Fruit fly (Drosophila melanogaster) whole organism, embryonic: ENCODE measurements around the gene CG32271.

Source experiments
- Awh ChIP-seq: fragments of 200-800 bp; sonication (Bioruptor generic); IDR thresholded peaks from 2 replicates; pipeline ENCODE4, ENCODE4 v1.3.6; 2022; ENCODE audit warnings: missing biosample characterization, missing genetic modification characterization
- CG10565 ChIP-seq: fragments of 200-800 bp; sonication (Bioruptor generic); optimal IDR thresholded peaks from 3 replicates; lab custom pipeline; 2016; ENCODE audit warnings: missing biosample characterization, mild to moderate bottlenecking, missing genetic modification characterization
- CG11085 ChIP-seq: fragments of 200-800 bp; sonication (Bioruptor generic); IDR thresholded peaks from 2 replicates; pipeline ENCODE4 v1.3.6; 2022; ENCODE audit warnings: missing biosample characterization, missing genetic modification characterization
- CG12391 ChIP-seq: fragments of 200-800 bp; sonication (Bioruptor generic); optimal IDR thresholded peaks from 3 replicates; lab custom pipeline; 2018; ENCODE audit warnings: missing biosample characterization, mild to moderate bottlenecking, missing genetic modification characterization, moderate library complexity
- CG13296 ChIP-seq: fragments of 200-800 bp; sonication (Bioruptor generic); optimal IDR thresholded peaks from 3 replicates; lab custom pipeline; 2018; ENCODE audit warnings: missing biosample characterization, mild to moderate bottlenecking, missing genetic modification characterization
- CG13424 ChIP-seq: fragments of 200-800 bp; sonication (Bioruptor generic); optimal IDR thresholded peaks from 2 replicates; lab custom pipeline; 2019; ENCODE audit warnings: missing biosample characterization, mild to moderate bottlenecking, missing genetic modification characterization, moderate library complexity
- CG14860 ChIP-seq: fragments of 200-800 bp; sonication (Bioruptor generic); IDR thresholded peaks from 3 replicates; pipeline ENCODE4 v1.3.6; 2022; ENCODE audit warnings: missing biosample characterization, missing genetic modification characterization; ENCODE audit not compliant: partially characterized antibody
- CG15696 ChIP-seq: fragments of 200-800 bp; sonication (Bioruptor generic); optimal IDR thresholded peaks from 2 replicates; lab custom pipeline; 2019; ENCODE audit warnings: missing biosample characterization, mild to moderate bottlenecking, missing genetic modification characterization, moderate library complexity
- CG1603 ChIP-seq: fragments of 200-800 bp; sonication (Bioruptor generic); optimal IDR thresholded peaks from 2 replicates; lab custom pipeline; 2019; ENCODE audit warnings: missing biosample characterization, mild to moderate bottlenecking, missing genetic modification characterization, moderate library complexity
- CG17359 ChIP-seq: fragments of 200-800 bp; sonication (Bioruptor generic); optimal IDR thresholded peaks from 3 replicates; lab custom pipeline; 2018; ENCODE audit warnings: missing biosample characterization, mild to moderate bottlenecking, missing genetic modification characterization, moderate library complexity
- CG18011 ChIP-seq: fragments of 200-800 bp; sonication (Bioruptor generic); optimal IDR thresholded peaks from 2 replicates; lab custom pipeline; 2017; ENCODE audit warnings: missing biosample characterization, missing genetic modification characterization, mild to moderate bottlenecking, moderate library complexity, missing genotype
- CG18619 ChIP-seq: fragments of 200-800 bp; sonication (Bioruptor generic); optimal IDR thresholded peaks from 3 replicates; lab custom pipeline; 2017; ENCODE audit warnings: missing biosample characterization, mild to moderate bottlenecking, missing genetic modification characterization
- CG2202 ChIP-seq: fragments of 200-800 bp; sonication (Bioruptor generic); optimal IDR thresholded peaks from 2 replicates; lab custom pipeline; 2018; ENCODE audit warnings: missing biosample characterization, mild to moderate bottlenecking, missing genetic modification characterization
- CG30431 ChIP-seq: fragments of 200-800 bp; sonication (Bioruptor generic); optimal IDR thresholded peaks from 2 replicates; lab custom pipeline; 2017; ENCODE audit warnings: missing biosample characterization, missing genetic modification characterization
- CG31365 ChIP-seq: fragments of 200-800 bp; sonication (Bioruptor generic); optimal IDR thresholded peaks from 2 replicates; lab custom pipeline; 2018; ENCODE audit warnings: missing biosample characterization, mild to moderate bottlenecking, missing genetic modification characterization
- CG4360 ChIP-seq: fragments of 200-800 bp; sonication (Bioruptor generic); IDR thresholded peaks from 2 replicates; pipeline ENCODE4 v1.3.6; 2022; ENCODE audit warnings: missing biosample characterization, missing genetic modification characterization
- CG4707 ChIP-seq: fragments of 200-800 bp; sonication (Bioruptor generic); optimal IDR thresholded peaks from 2 replicates; lab custom pipeline; 2018; ENCODE audit warnings: missing biosample characterization, mild to moderate bottlenecking, missing genetic modification characterization, moderate library complexity
- CG4820 ChIP-seq: fragments of 200-800 bp; sonication (Bioruptor generic); optimal IDR thresholded peaks from 3 replicates; lab custom pipeline; 2016; ENCODE audit warnings: missing biosample characterization, missing genetic modification characterization
- CG6765 ChIP-seq: fragments of 200-800 bp; sonication (Bioruptor generic); optimal IDR thresholded peaks from 3 replicates; lab custom pipeline; 2017; ENCODE audit warnings: missing biosample characterization, mild to moderate bottlenecking, missing genetic modification characterization
- CG7357 ChIP-seq: fragments of 200-800 bp; sonication (Bioruptor generic); IDR thresholded peaks from 3 replicates; pipeline ENCODE4 v1.3.6; 2022; ENCODE audit warnings: missing biosample characterization, missing genetic modification characterization
- CG7372 ChIP-seq: fragments of 200-800 bp; sonication (Bioruptor generic); IDR thresholded peaks from 2 replicates; pipeline ENCODE4 v1.3.6; 2022; ENCODE audit warnings: missing biosample characterization, missing genetic modification characterization
- CG7839 ChIP-seq: fragments of 200-800 bp; sonication (Bioruptor generic); optimal IDR thresholded peaks from 3 replicates; lab custom pipeline; 2018; ENCODE audit warnings: missing biosample characterization, mild to moderate bottlenecking, missing genetic modification characterization, moderate library complexity
- CG7928 ChIP-seq: fragments of 200-800 bp; sonication (Bioruptor generic); optimal IDR thresholded peaks from 2 replicates; lab custom pipeline; 2017; ENCODE audit warnings: missing biosample characterization, mild to moderate bottlenecking, missing genetic modification characterization
- CG8359 ChIP-seq: fragments of 200-800 bp; sonication (Bioruptor generic); optimal IDR thresholded peaks from 2 replicates; lab custom pipeline; 2017; ENCODE audit warnings: missing biosample characterization, mild to moderate bottlenecking, missing genetic modification characterization, borderline replicate concordance
- Chrac-16 ChIP-seq: fragments of 200-800 bp; sonication (Bioruptor generic); optimal IDR thresholded peaks from 3 replicates; lab custom pipeline; 2016; ENCODE audit warnings: missing biosample characterization, missing genetic modification characterization
- D19A ChIP-seq: fragments of 200-800 bp; optimal IDR thresholded peaks from 3 replicates; lab custom pipeline; 2019; ENCODE audit warnings: missing biosample characterization, mild to moderate bottlenecking, missing genetic modification characterization, moderate library complexity
- Dek ChIP-seq: fragments of 200-800 bp; sonication (Bioruptor generic); optimal IDR thresholded peaks from 3 replicates; lab custom pipeline; 2019; ENCODE audit warnings: missing biosample characterization, mild to moderate bottlenecking, missing genetic modification characterization, moderate library complexity
- Ets65A ChIP-seq: fragments of 200-800 bp; sonication (Bioruptor generic); peaks from one replicate; lab custom pipeline; 2016; ENCODE audit warnings: missing biosample characterization, missing genetic modification characterization
- Hsf ChIP-seq: fragments of 200-800 bp; sonication (Bioruptor generic); optimal IDR thresholded peaks from 3 replicates; lab custom pipeline; 2016; ENCODE audit warnings: missing biosample characterization, missing genetic modification characterization
- Six4 ChIP-seq: fragments of 200-800 bp; sonication (Bioruptor generic); optimal IDR thresholded peaks from 2 replicates; lab custom pipeline; 2016; ENCODE audit warnings: missing biosample characterization, missing genetic modification characterization
- Sox102F ChIP-seq: fragments of 200-800 bp; sonication (Bioruptor generic); optimal IDR thresholded peaks from 2 replicates; lab custom pipeline; 2018; ENCODE audit warnings: missing biosample characterization, mild to moderate bottlenecking, missing genetic modification characterization, moderate library complexity
- bab2 ChIP-seq: fragments of 200-800 bp; sonication (Bioruptor generic); optimal IDR thresholded peaks from 2 replicates; lab custom pipeline; 2016; ENCODE audit warnings: missing biosample characterization, missing genetic modification characterization
- bcd ChIP-seq: fragments of 200-800 bp; sonication (Bioruptor generic); optimal IDR thresholded peaks from 2 replicates; lab custom pipeline; 2017; ENCODE audit warnings: missing biosample characterization, mild to moderate bottlenecking, missing genetic modification characterization
- cwo ChIP-seq: fragments of 200-800 bp; sonication (Bioruptor generic); optimal IDR thresholded peaks from 3 replicates; lab custom pipeline; 2017; ENCODE audit warnings: missing biosample characterization, missing genetic modification characterization, mild to moderate bottlenecking, moderate library complexity, missing genetic modification reagents
- ewg ChIP-seq: fragments of 200-800 bp; sonication (Bioruptor generic); optimal IDR thresholded peaks from 3 replicates; lab custom pipeline; 2017; ENCODE audit warnings: mild to moderate bottlenecking, missing biosample characterization, missing genetic modification reagents, missing genetic modification characterization
- eyg ChIP-seq: fragments of 200-800 bp; sonication (Bioruptor generic); optimal IDR thresholded peaks from 3 replicates; lab custom pipeline; 2016; ENCODE audit warnings: missing biosample characterization, missing genetic modification characterization
- fd96Cb ChIP-seq: fragments of 200-800 bp; sonication (Bioruptor generic); optimal IDR thresholded peaks from 2 replicates; lab custom pipeline; 2018; ENCODE audit warnings: missing biosample characterization, mild to moderate bottlenecking, missing genetic modification characterization, moderate library complexity
- ftz-f1 ChIP-seq: fragments of 200-800 bp; sonication (Bioruptor generic); optimal IDR thresholded peaks from 2 replicates; lab custom pipeline; 2016; ENCODE audit warnings: missing biosample characterization, missing genetic modification characterization
- gcm ChIP-seq: fragments of 200-800 bp; sonication (Bioruptor generic); optimal IDR thresholded peaks from 2 replicates; lab custom pipeline; 2019; ENCODE audit warnings: missing biosample characterization, mild to moderate bottlenecking, missing genetic modification characterization, moderate library complexity
- ind ChIP-seq: fragments of 200-800 bp; sonication (Bioruptor generic); optimal IDR thresholded peaks from 3 replicates; lab custom pipeline; 2016; ENCODE audit warnings: missing biosample characterization, missing genetic modification characterization
- jumu ChIP-seq: fragments of 200-800 bp; sonication (Bioruptor generic); optimal IDR thresholded peaks from 3 replicates; lab custom pipeline; 2016; ENCODE audit warnings: missing biosample characterization, missing genetic modification characterization
- klu ChIP-seq: fragments of 200-800 bp; sonication (Bioruptor generic); IDR thresholded peaks from 2 replicates; pipeline ENCODE4 v1.3.6; 2022; ENCODE audit warnings: missing biosample characterization, missing genetic modification characterization
- kni ChIP-seq: fragments of 200-800 bp; sonication (Bioruptor generic); optimal IDR thresholded peaks from 3 replicates; lab custom pipeline; 2017; ENCODE audit warnings: mild to moderate bottlenecking, missing biosample characterization, missing genetic modification reagents, missing genetic modification characterization
- prd ChIP-seq, 3 experiments: fragments of >200 bp in 2 of 3; fragments of 200-800 bp in 1 of 3; sonication (Bioruptor generic) in 1 of 3; optimal IDR thresholded peaks in 2 of 3; IDR thresholded peaks in 1 of 3; 2 replicates in 2 of 3; 3 replicates in 1 of 3; pipeline versions ENCODE4 v1.3.6 to Lab custom; 2017 to 2022; ENCODE audit warnings: missing biosample characterization in 1 of 3, missing genetic modification characterization in 1 of 3
- ro ChIP-seq: fragments of 200-800 bp; sonication (Bioruptor generic); IDR thresholded peaks from 2 replicates; pipeline ENCODE4 v1.3.6; 2022; ENCODE audit warnings: missing biosample characterization, missing genetic modification characterization
- scrt ChIP-seq: fragments of 200-800 bp; sonication (Bioruptor generic); optimal IDR thresholded peaks from 2 replicates; lab custom pipeline; 2018; ENCODE audit warnings: missing biosample characterization, mild to moderate bottlenecking, missing genetic modification characterization, moderate library complexity
- sens ChIP-seq: fragments of 200-800 bp; sonication (Bioruptor generic); peaks from one replicate; lab custom pipeline; 2016; ENCODE audit warnings: missing biosample characterization, missing genetic modification characterization
- sr ChIP-seq: fragments of 200-800 bp; sonication (Bioruptor generic); IDR thresholded peaks from 3 replicates; pipeline ENCODE4 v1.3.6; 2022; ENCODE audit warnings: missing biosample characterization, missing genetic modification characterization
- usp ChIP-seq: fragments of >200 bp; optimal IDR thresholded peaks from 2 replicates; lab custom pipeline; 2017; ENCODE audit warnings: missing biosample characterization, missing genetic modification characterization
- vvl ChIP-seq: fragments of 200-800 bp; sonication (Bioruptor generic); IDR thresholded peaks from 2 replicates; pipeline ENCODE4 v1.3.6; 2022; ENCODE audit warnings: missing biosample characterization, missing genetic modification characterization

The CG32271 gene

DNA sequence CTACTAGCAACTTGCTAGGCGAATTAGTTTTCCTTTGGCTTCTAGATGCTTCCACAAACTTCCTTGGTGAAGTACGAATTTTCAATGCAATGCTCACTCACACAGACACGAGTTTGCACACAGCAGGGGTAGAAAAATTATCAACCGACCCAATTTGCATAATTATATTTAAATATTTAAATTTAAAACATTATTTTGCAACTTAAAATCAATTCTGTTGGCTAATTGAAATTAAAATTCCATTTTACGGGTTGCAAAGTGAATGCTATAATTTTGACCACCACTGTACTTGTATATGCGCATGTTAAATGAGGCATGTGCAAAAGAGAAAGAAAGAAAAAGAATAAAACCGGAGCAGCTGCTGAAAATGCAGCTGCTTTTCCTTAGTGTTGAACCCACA, 8.9 kb downstream of the CG32271 start (continued):
- TF ChIP-seq CG7372 (GFP tag; lab: Robert Waterston, UW) (peak; percentile 92), gcm (GFP tag; lab: Kevin White, UChicago) (peak; percentile 95), Sox102F (peak; percentile 96), CG31365 (tag; lab: Kevin White, UChicago) (peak; percentile 72), scrt (GFP tag; lab: Kevin White, UChicago) (peak; percentile 87), Hsf (peak; percentile 76), jumu (peak; percentile 29), CG13296 (GFP tag; lab: Kevin White, UChicago) (peak; percentile 92), CG6765 (GFP tag; lab: Kevin White, UChicago) (peak; percentile 86), cwo (peak; percentile 89), Six4 (GFP tag; lab: Kevin White, UChicago) (peak; percentile 91), CG13424 (tag; lab: Kevin White, UChicago) (peak; percentile 93), CG18619 (GFP tag; lab: Kevin White, UChicago) (peak; percentile 90), bcd (peak; percentile 90), Awh (GFP tag; lab: Robert Waterston, UW) (peak; percentile 96), CG4360 (GFP tag; lab: Robert Waterston, UW) (peak; percentile 71), D19A (tag; lab: Kevin White, UChicago) (peak; percentile 93), Ets65A (GFP tag; lab: Kevin White, UChicago) (peak; percentile 37), CG10565 (GFP tag; lab: Kevin White, UChicago) (peak; percentile 57), CG12391 (tag; lab: Kevin White, UChicago) (peak; percentile 95), CG8359 (peak; percentile 73), CG30431 (peak; percentile 84), CG2202 (tag; lab: Kevin White, UChicago) (peak; percentile 87), CG14860 (GFP tag; lab: Robert Waterston, UW) (no peak), CG15696 (peak; percentile 80), ftz-f1 (GFP tag; lab: Kevin White, UChicago) (no peak), CG11085 (GFP tag; lab: Robert Waterston, UW) (peak; percentile 81), fd96Cb (tag; lab: Kevin White, UChicago) (peak; percentile 96), CG1603 (tag; lab: Kevin White, UChicago) (peak; percentile 88), CG7839 (tag; lab: Kevin White, UChicago) (peak; percentile 95), ewg (GFP tag; lab: Kevin White, UChicago) (peak; percentile 94), CG4707 (GFP tag; lab: Kevin White, UChicago) (peak; percentile 87), usp (GFP tag; lab: Kevin White, UChicago) (no peak), CG18011 (GFP tag; lab: Kevin White, UChicago) (peak; percentile 70), klu (GFP tag; lab: Robert Waterston, UW) (peak; percentile 83), bab2 (GFP tag; lab: Kevin White, UChicago) (peak; percentile 79), CG17359 (tag; lab: Kevin White, UChicago) (peak; percentile 98), ro (GFP tag; lab: Robert Waterston, UW) (peak; percentile 85), CG4820 (GFP tag; lab: Kevin White, UChicago) (peak; percentile 87), sens (GFP tag; lab: Kevin White, UChicago) (peak; percentile 96), CG7357 (GFP tag; lab: Robert Waterston, UW) (peak; percentile 82), vvl (GFP tag; lab: Robert Waterston, UW) (peak; percentile 98), kni (peak; percentile 4), eyg (GFP tag; lab: Kevin White, UChicago) (no peak), sr (GFP tag; lab: Robert Waterston, UW) (peak; percentile 54; the same call in 1 of the 3 replicates), Chrac-16 (GFP tag; lab: Kevin White, UChicago) (peak; percentile 87), prd (optimal IDR thresholded peaks at IDR 0.05; lab: Kevin White, UChicago) (no peak), prd (GFP tag; IDR thresholded peaks at IDR 0.05; lab: Robert Waterston, UW) (peak; percentile 97), Dek (tag; lab: Kevin White, UChicago) (peak; percentile 93), CG7928 (peak; percentile 50), ind (GFP tag; lab: Kevin White, UChicago) (peak; percentile 88)
